4 fruit fly cellular contexts compared by ENCODE assay signal in genomic region chr2L:13387255-13387654, dm6.
TF ChIP-seq lines count a peak whose summit lies in the region.

Gene Ing5 (minus strand): TSS chr2L:13387312.
Gene CG7099 (plus strand): TSS chr2L:13387571.

TF ChIP-seq in whole organism, adult, 20 proteins besides CTCF, POLR2A, EP300 and RAD21 (continued from another document):
- TF ChIP-seq CG11617 (GFP tag; optimal IDR thresholded peaks at IDR 0.05; lab: Kevin White, UChicago): peak; percentile 96
- peak; percentile 92 for TF ChIP-seq Mnt (GFP tag; optimal IDR thresholded peaks at IDR 0.05; lab: Kevin White, UChicago)

TF ChIP-seq in whole organism, embryonic, 481 proteins besides CTCF, POLR2A, EP300 and RAD21 (continued from another document and continues in another):
- TF ChIP-seq zf30C (GFP tag; optimal IDR thresholded peaks at IDR 0.05; lab: Kevin White, UChicago): no peak
- TF ChIP-seq sc (optimal IDR thresholded peaks at IDR 0.05; lab: Kevin White, UChicago): no peak
- peak; percentile 93 for TF ChIP-seq sc (GFP tag; optimal IDR thresholded peaks at IDR 0.05; lab: Kevin White, UChicago)
- TF ChIP-seq Sin3A (optimal IDR thresholded peaks at IDR 0.05; lab: Kevin White, UChicago): no peak
- peak; percentile 81 for TF ChIP-seq E2f2 (GFP tag; IDR thresholded peaks at IDR 0.05; lab: Robert Waterston, UW)
- TF ChIP-seq CG8478 (optimal IDR thresholded peaks at IDR 0.05; lab: Kevin White, UChicago): no peak
- TF ChIP-seq eyg (GFP tag; optimal IDR thresholded peaks at IDR 0.05; lab: Kevin White, UChicago): peak; percentile 68
- no peak for TF ChIP-seq Eip74EF (GFP tag; optimal IDR thresholded peaks at IDR 0.05; lab: Kevin White, UChicago)
- TF ChIP-seq CG2199 (GFP tag; IDR thresholded peaks at IDR 0.05; lab: Robert Waterston, UW): peak; percentile 94
- TF ChIP-seq CG11093 (GFP tag; IDR thresholded peaks at IDR 0.05; lab: Robert Waterston, UW): peak; percentile 95
- TF ChIP-seq CG10366 (GFP tag; IDR thresholded peaks at IDR 0.05; lab: Robert Waterston, UW): peak; percentile 97
- peak; percentile 61 for TF ChIP-seq sima (GFP tag; optimal IDR thresholded peaks at IDR 0.05; lab: Kevin White, UChicago)
- TF ChIP-seq CG12104 (GFP tag; optimal IDR thresholded peaks at IDR 0.05; lab: Kevin White, UChicago): peak; percentile 94
- peak; percentile 98 for TF ChIP-seq CoRest (tag; optimal IDR thresholded peaks at IDR 0.05; lab: Kevin White, UChicago)
- TF ChIP-seq salm (tag; optimal IDR thresholded peaks at IDR 0.05; lab: Kevin White, UChicago): peak; percentile 91
- peak; percentile 75 to 97 for TF ChIP-seq bsh (GFP tag; optimal IDR thresholded peaks at IDR 0.05; lab: Kevin White, UChicago)
- TF ChIP-seq Six4 (GFP tag; optimal IDR thresholded peaks at IDR 0.05; lab: Kevin White, UChicago): peak; percentile 93
- peak; percentile 94 for TF ChIP-seq CG18619 (GFP tag; optimal IDR thresholded peaks at IDR 0.05; lab: Kevin White, UChicago)
- TF ChIP-seq hbn (GFP tag; IDR thresholded peaks at IDR 0.05; lab: Robert Waterston, UW; ENCODE audit: partially characterized antibody): peak; percentile 52; the same call in 1 of the 2 replicates
- TF ChIP-seq HLHmδ (GFP tag; optimal IDR thresholded peaks at IDR 0.05; lab: Kevin White, UChicago): no peak
- TF ChIP-seq HLH54F (GFP tag; optimal IDR thresholded peaks at IDR 0.05; lab: Kevin White, UChicago): peak; percentile 92
- TF ChIP-seq NK7.1 (GFP tag; optimal IDR thresholded peaks at IDR 0.05; lab: Kevin White, UChicago): peak; percentile 59
- peak; percentile 77 for TF ChIP-seq CG7928 (GFP tag; optimal IDR thresholded peaks at IDR 0.05; lab: Kevin White, UChicago)
- peak; percentile 97 for TF ChIP-seq Hr3 (GFP tag; optimal IDR thresholded peaks at IDR 0.05; lab: Kevin White, UChicago)
- peak; percentile 96 for TF ChIP-seq Mad (GFP tag; optimal IDR thresholded peaks at IDR 0.05; lab: Kevin White, UChicago)
- peak; percentile 59 for TF ChIP-seq CG1792 (GFP tag; optimal IDR thresholded peaks at IDR 0.05; lab: Kevin White, UChicago)
- TF ChIP-seq CG10959 (GFP tag; IDR thresholded peaks at IDR 0.05; lab: Robert Waterston, UW): peak; percentile 94
- peak; percentile 88 for TF ChIP-seq Hmx (GFP tag; optimal IDR thresholded peaks at IDR 0.05; lab: Kevin White, UChicago)
- TF ChIP-seq Hand (GFP tag; optimal IDR thresholded peaks at IDR 0.05; lab: Kevin White, UChicago): peak; percentile 81
- peak; percentile 73 for TF ChIP-seq CG10321 (GFP tag; IDR thresholded peaks at IDR 0.05; lab: Robert Waterston, UW)
- TF ChIP-seq run (tag; optimal IDR thresholded peaks at IDR 0.05; lab: Kevin White, UChicago): peak; percentile 90
- peak; percentile 73 for TF ChIP-seq CG3995 (GFP tag; optimal IDR thresholded peaks at IDR 0.05; lab: Kevin White, UChicago)
- TF ChIP-seq pnt (GFP tag; optimal IDR thresholded peaks at IDR 0.05; lab: Kevin White, UChicago): peak; percentile 89
- TF ChIP-seq CG6791 (GFP tag; IDR thresholded peaks at IDR 0.05; lab: Robert Waterston, UW; ENCODE audit: partially characterized antibody): peak; percentile 42; the same call in 2 of the 3 replicates
- TF ChIP-seq Dad (GFP tag; optimal IDR thresholded peaks at IDR 0.05; lab: Kevin White, UChicago): peak; percentile 93
- TF ChIP-seq CG7839 (tag; optimal IDR thresholded peaks at IDR 0.05; lab: Kevin White, UChicago): peak; percentile 97
- TF ChIP-seq Hr51 (GFP tag; optimal IDR thresholded peaks at IDR 0.05; lab: Kevin White, UChicago): peak; percentile 95 to 96
- TF ChIP-seq CG17802 (tag; optimal IDR thresholded peaks at IDR 0.05; lab: Kevin White, UChicago): peak; percentile 87
- peak; percentile 75 for TF ChIP-seq bigmax (GFP tag; optimal IDR thresholded peaks at IDR 0.05; lab: Kevin White, UChicago)
- peak; percentile 97 for TF ChIP-seq H15 (GFP tag; IDR thresholded peaks at IDR 0.05; lab: Robert Waterston, UW)
- peak; percentile 95 for TF ChIP-seq CG13123 (GFP tag; optimal IDR thresholded peaks at IDR 0.05; lab: Kevin White, UChicago)
- peak; percentile 93 for TF ChIP-seq CG12299 (tag; optimal IDR thresholded peaks at IDR 0.05; lab: Kevin White, UChicago)

TF ChIP-seq in whole organism, prepupa, 60 proteins besides CTCF, POLR2A, EP300 and RAD21 (continued from another document):
- peak; percentile 96 for TF ChIP-seq eg (GFP tag; IDR thresholded peaks at IDR 0.05; lab: Robert Waterston, UW)
- peak; percentile 97 for TF ChIP-seq acj6 (GFP tag; optimal IDR thresholded peaks at IDR 0.05; lab: Kevin White, UChicago)
- TF ChIP-seq CG1621 (tag; optimal IDR thresholded peaks at IDR 0.05; lab: Kevin White, UChicago): peak; percentile 86
- peak; percentile 95 for TF ChIP-seq topi (GFP tag; optimal IDR thresholded peaks at IDR 0.05; lab: Kevin White, UChicago)
- peak; percentile 84 for TF ChIP-seq fd59A (GFP tag; optimal IDR thresholded peaks at IDR 0.05; lab: Kevin White, UChicago)
- TF ChIP-seq Sox14 (GFP tag; optimal IDR thresholded peaks at IDR 0.05; lab: Kevin White, UChicago): peak; percentile 95
- TF ChIP-seq CG15336 (GFP tag; IDR thresholded peaks at IDR 0.05; lab: Robert Waterston, UW): peak; percentile 89
- peak; percentile 94 for TF ChIP-seq CG3032 (tag; optimal IDR thresholded peaks at IDR 0.05; lab: Kevin White, UChicago)
- no peak for TF ChIP-seq spab (GFP tag; optimal IDR thresholded peaks at IDR 0.05; lab: Kevin White, UChicago)
- peak; percentile 96 for TF ChIP-seq lz (GFP tag; optimal IDR thresholded peaks at IDR 0.05; lab: Kevin White, UChicago)
- TF ChIP-seq Eip93F (GFP tag; optimal IDR thresholded peaks at IDR 0.05; lab: Kevin White, UChicago): peak; percentile 92
- no peak for TF ChIP-seq fd85E (GFP tag; optimal IDR thresholded peaks at IDR 0.05; lab: Kevin White, UChicago)
- peak; percentile 86 for TF ChIP-seq CG8119 (GFP tag; IDR thresholded peaks at IDR 0.05; lab: Robert Waterston, UW)
- peak; percentile 94 for TF ChIP-seq CG11902 (GFP tag; optimal IDR thresholded peaks at IDR 0.05; lab: Kevin White, UChicago)
- peak; percentile 96 for TF ChIP-seq CG31627 (GFP tag; optimal IDR thresholded peaks at IDR 0.05; lab: Kevin White, UChicago)
- peak; percentile 96 for TF ChIP-seq Hr4 (GFP tag; optimal IDR thresholded peaks at IDR 0.05; lab: Kevin White, UChicago)
- TF ChIP-seq CG16779 (tag; optimal IDR thresholded peaks at IDR 0.05; lab: Kevin White, UChicago): no peak
- TF ChIP-seq CG6792 (GFP tag; optimal IDR thresholded peaks at IDR 0.05; lab: Kevin White, UChicago): peak; percentile 93
- TF ChIP-seq CG11294 (GFP tag; IDR thresholded peaks at IDR 0.05; lab: Robert Waterston, UW): peak; percentile 90
- TF ChIP-seq CG6808 (GFP tag; optimal IDR thresholded peaks at IDR 0.05; lab: Kevin White, UChicago): peak; percentile 80
- TF ChIP-seq OdsH (GFP tag; optimal IDR thresholded peaks at IDR 0.05; lab: Kevin White, UChicago): peak; percentile 97
- peak; percentile 93 for TF ChIP-seq net (GFP tag; optimal IDR thresholded peaks at IDR 0.05; lab: Kevin White, UChicago)
- TF ChIP-seq Met (GFP tag; optimal IDR thresholded peaks at IDR 0.05; lab: Kevin White, UChicago): peak; percentile 95
- peak; percentile 97 for TF ChIP-seq CG10631 (GFP tag; optimal IDR thresholded peaks at IDR 0.05; lab: Kevin White, UChicago)
- TF ChIP-seq svp (GFP tag; lab: Kevin White, UChicago): no peak
- peak; percentile 88 to 92 for TF ChIP-seq salr (GFP tag; optimal IDR thresholded peaks at IDR 0.05; lab: Kevin White, UChicago)
- peak; percentile 91 for TF ChIP-seq CG4318 (GFP tag; optimal IDR thresholded peaks at IDR 0.05; lab: Kevin White, UChicago)
- peak; percentile 95 for TF ChIP-seq Smox (GFP tag; optimal IDR thresholded peaks at IDR 0.05; lab: Kevin White, UChicago)
- peak; percentile 90 for TF ChIP-seq Lpt (GFP tag; optimal IDR thresholded peaks at IDR 0.05; lab: Kevin White, UChicago)
- peak; percentile 96 for TF ChIP-seq CG34406 (GFP tag; optimal IDR thresholded peaks at IDR 0.05; lab: Kevin White, UChicago)
- TF ChIP-seq CG8319 (GFP tag; optimal IDR thresholded peaks at IDR 0.05; lab: Kevin White, UChicago): peak; percentile 90
- peak; percentile 95 for TF ChIP-seq fkh (GFP tag; optimal IDR thresholded peaks at IDR 0.05; lab: Kevin White, UChicago)
- peak; percentile 94 for TF ChIP-seq CG32006 (GFP tag; optimal IDR thresholded peaks at IDR 0.05; lab: Kevin White, UChicago)
- TF ChIP-seq CG11762 (GFP tag; optimal IDR thresholded peaks at IDR 0.05; lab: Kevin White, UChicago; ENCODE audit: insufficient read depth): peak; percentile 92
- peak; percentile 96 for TF ChIP-seq achi (GFP tag; optimal IDR thresholded peaks at IDR 0.05; lab: Kevin White, UChicago)
- TF ChIP-seq CG9139 (GFP tag; optimal IDR thresholded peaks at IDR 0.05; lab: Kevin White, UChicago): no peak
- peak; percentile 95 for TF ChIP-seq CG8632 (GFP tag; optimal IDR thresholded peaks at IDR 0.05; lab: Kevin White, UChicago)
- peak; percentile 88 for TF ChIP-seq dsx (GFP tag; optimal IDR thresholded peaks at IDR 0.05; lab: Kevin White, UChicago; ENCODE audit: poor library complexity, severe bottlenecking)
- TF ChIP-seq dac (GFP tag; optimal IDR thresholded peaks at IDR 0.05; lab: Kevin White, UChicago): peak; percentile 88
- TF ChIP-seq Ets96B (tag; optimal IDR thresholded peaks at IDR 0.05; lab: Kevin White, UChicago): peak; percentile 94
- TF ChIP-seq Hr39 (GFP tag; optimal IDR thresholded peaks at IDR 0.05; lab: Kevin White, UChicago): peak; percentile 95
TF ChIP-seq in whole organism, prepupa: peak in this region for 53.

TF ChIP-seq in whole organism, wandering third instar larva, 38 proteins besides CTCF, POLR2A, EP300 and RAD21 (continued from another document):
- TF ChIP-seq Rel (GFP tag; optimal IDR thresholded peaks at IDR 0.05; lab: Kevin White, UChicago): peak; percentile 80
- peak; percentile 74 for TF ChIP-seq Rel (tag; optimal IDR thresholded peaks at IDR 0.05; lab: Kevin White, UChicago)
- no peak for TF ChIP-seq dl (GFP tag; optimal IDR thresholded peaks at IDR 0.05; lab: Kevin White, UChicago; ENCODE audit: insufficient read depth in 1 of 2, partially characterized antibody in 2 of 2)
- TF ChIP-seq usp (GFP tag; optimal IDR thresholded peaks at IDR 0.05; lab: Kevin White, UChicago): no peak
- TF ChIP-seq psq (GFP tag; optimal IDR thresholded peaks at IDR 0.05; lab: Kevin White, UChicago): peak; percentile 93
- peak; percentile 97 for TF ChIP-seq sv (GFP tag; optimal IDR thresholded peaks at IDR 0.05; lab: Kevin White, UChicago)
- peak; percentile 91 for TF ChIP-seq woc (GFP tag; optimal IDR thresholded peaks at IDR 0.05; lab: Kevin White, UChicago)
- peak; percentile 92 for TF ChIP-seq Sp1 (GFP tag; optimal IDR thresholded peaks at IDR 0.05; lab: Kevin White, UChicago)
- peak; percentile 63 for TF ChIP-seq CG32264 (GFP tag; optimal IDR thresholded peaks at IDR 0.05; lab: Kevin White, UChicago)
- no peak for TF ChIP-seq brk (GFP tag; optimal IDR thresholded peaks at IDR 0.05; lab: Kevin White, UChicago)
- peak; percentile 90 for TF ChIP-seq Jra (GFP tag; optimal IDR thresholded peaks at IDR 0.05; lab: Kevin White, UChicago)
- TF ChIP-seq Vsx2 (GFP tag; optimal IDR thresholded peaks at IDR 0.05; lab: Kevin White, UChicago; ENCODE audit: partially characterized antibody): no peak
- TF ChIP-seq jim (GFP tag; optimal IDR thresholded peaks at IDR 0.05; lab: Kevin White, UChicago): peak; percentile 78
- no peak for TF ChIP-seq Dif (GFP tag; optimal IDR thresholded peaks at IDR 0.05; lab: Kevin White, UChicago; ENCODE audit: partially characterized antibody)
- TF ChIP-seq rgr (GFP tag; optimal IDR thresholded peaks at IDR 0.05; lab: Kevin White, UChicago): peak; percentile 98
- peak; percentile 92 for TF ChIP-seq GATAd (GFP tag; optimal IDR thresholded peaks at IDR 0.05; lab: Kevin White, UChicago)
